Worm (Caenorhabditis elegans) whole organism, young adult: Measurements from ENCODE around the gene fat-6.

Experiments used
- B0035.1 ChIP-seq: sonication (generic microtip); optimal IDR thresholded peaks from 2 replicates; lab custom pipeline; 2016; ENCODE audit warnings: missing genetic modification characterization, mild to moderate bottlenecking, missing compliant biosample characterization, missing genotype, missing genetic modification reagents
- B0336.3 ChIP-seq: fragments of 200-800 bp; sonication (Bioruptor generic); IDR thresholded peaks from 2 replicates; pipeline ENCODE4 v1.3.6; 2022; ENCODE audit warnings: missing genetic modification characterization, missing compliant biosample characterization
- C17E4.6 ChIP-seq: fragments of 200-800 bp; sonication (Bioruptor generic); IDR thresholded peaks from 2 replicates; pipeline ENCODE4 v1.3.6; 2022; ENCODE audit warnings: missing genetic modification reagents, missing genetic modification characterization, missing compliant biosample characterization
- F22D6.2 ChIP-seq: sonication (generic microtip); optimal IDR thresholded peaks from 2 replicates; lab custom pipeline; 2016; ENCODE audit warnings: mild to moderate bottlenecking, missing genetic modification characterization, missing compliant biosample characterization
- F33H1.4 ChIP-seq: fragments of 200-800 bp; sonication (Bioruptor generic); IDR thresholded peaks from 2 replicates; pipeline ENCODE4 v1.3.6; 2022; ENCODE audit warnings: missing genetic modification reagents, missing genetic modification characterization, missing compliant biosample characterization
- F52B5.7 ChIP-seq: sonication (generic microtip); optimal IDR thresholded peaks from 2 replicates; lab custom pipeline; 2016; ENCODE audit warnings: mild to moderate bottlenecking, missing genetic modification characterization, missing compliant biosample characterization
- F57A8.1 ChIP-seq: fragments of 200-800 bp; sonication (Bioruptor generic); optimal IDR thresholded peaks from 2 replicates; lab custom pipeline; 2018; ENCODE audit warnings: mild to moderate bottlenecking, missing genetic modification characterization, moderate library complexity, missing compliant biosample characterization
- Y53G8AR.9 ChIP-seq: fragments of 200-800 bp; sonication (Bioruptor generic); conservative IDR thresholded peaks from 2 replicates; pipeline ENCODE4 v1.3.6; 2022; ENCODE audit warnings: missing genetic modification reagents, missing genetic modification characterization, missing compliant biosample characterization
- Y56A3A.18 ChIP-seq: fragments of 200-800 bp; sonication (Bioruptor generic); IDR thresholded peaks from 2 replicates; pipeline ENCODE4 v1.3.6; 2022; ENCODE audit warnings: missing genetic modification reagents, missing genetic modification characterization, missing compliant biosample characterization
- Y79H2A.3 ChIP-seq: fragments of 200-800 bp; sonication (Bioruptor generic); conservative IDR thresholded peaks from 2 replicates; pipeline ENCODE4 v1.3.6; 2022; ENCODE audit warnings: missing genetic modification reagents, missing genetic modification characterization, missing compliant biosample characterization
- ZK185.1 ChIP-seq: sonication (generic microtip); optimal IDR thresholded peaks from 2 replicates; lab custom pipeline; 2016; ENCODE audit warnings: mild to moderate bottlenecking, missing genetic modification characterization, missing compliant biosample characterization; ENCODE audit not compliant: poor library complexity, severe bottlenecking
- ama-1 ChIP-seq, 3 experiments: fragments of 150-350 bp in 1 of 3; sonication (generic microtip) in 2 of 3; optimal IDR thresholded peaks; 2 replicates each; lab custom pipeline; 2014 to 2018; ENCODE audit warnings: missing biosample characterization in 2 of 3, missing genetic modification characterization in 2 of 3, missing genetic modification reagents in 2 of 3
- aptf-2 ChIP-seq: fragments of 200-800 bp; sonication (Bioruptor generic); conservative IDR thresholded peaks from 2 replicates; pipeline ENCODE4 v1.3.6; 2022; ENCODE audit warnings: missing genetic modification reagents, missing genetic modification characterization, missing compliant biosample characterization
- aptf-3 ChIP-seq: fragments of 200-800 bp; sonication (Bioruptor generic); IDR thresholded peaks from 2 replicates; pipeline ENCODE4 v1.3.6; 2022; ENCODE audit warnings: missing genetic modification characterization, missing compliant biosample characterization
- atf-7 ChIP-seq: sonication (generic microtip); optimal IDR thresholded peaks from 2 replicates; lab custom pipeline; 2017; ENCODE audit warnings: mild to moderate bottlenecking, missing genetic modification characterization, missing compliant biosample characterization
- attf-6 ChIP-seq: fragments of 200-800 bp; sonication (Bioruptor generic); IDR thresholded peaks from 2 replicates; pipeline ENCODE4 v1.3.6; 2022; ENCODE audit warnings: missing genetic modification reagents, missing genetic modification characterization, missing compliant biosample characterization
- bed-1 ChIP-seq: fragments of 200-800 bp; sonication (Bioruptor generic); IDR thresholded peaks from 2 replicates; pipeline ENCODE4 v1.3.6; 2022; ENCODE audit warnings: missing genetic modification reagents, missing genetic modification characterization, missing compliant biosample characterization
- bed-2 ChIP-seq: fragments of 200-800 bp; sonication (Bioruptor generic); IDR thresholded peaks from 2 replicates; pipeline ENCODE4 v1.3.6; 2022; ENCODE audit warnings: missing genetic modification reagents, missing genetic modification characterization, missing compliant biosample characterization
- ccch-3 ChIP-seq: fragments of 200-800 bp; sonication (Bioruptor generic); optimal IDR thresholded peaks from 2 replicates; lab custom pipeline; 2018; ENCODE audit warnings: mild to moderate bottlenecking, missing genetic modification characterization, missing compliant biosample characterization
- cebp-1 ChIP-seq, 2 experiments: fragments of 200-800 bp in 1 of 2; sonication (Bioruptor generic) in 1 of 2; sonication (generic microtip) in 1 of 2; IDR thresholded peaks in 1 of 2; optimal IDR thresholded peaks in 1 of 2; 2 replicates each; pipeline versions ENCODE4 v1.3.6 to Lab custom; 2017 to 2022; ENCODE audit warnings: missing compliant biosample characterization in 2 of 2, missing genetic modification characterization in 2 of 2, mild to moderate bottlenecking in 1 of 2, missing genetic modification reagents in 1 of 2, moderate library complexity in 1 of 2
- ceh-40 ChIP-seq: fragments of 200-800 bp; sonication (Bioruptor generic); IDR thresholded peaks from 2 replicates; pipeline ENCODE4 v1.3.6; 2022; ENCODE audit warnings: missing genetic modification characterization, missing compliant biosample characterization
- ceh-58 ChIP-seq: fragments of 200-800 bp; sonication (Bioruptor generic); IDR thresholded peaks from 2 replicates; pipeline ENCODE4 v1.3.6; 2022; ENCODE audit warnings: missing genetic modification characterization, missing compliant biosample characterization
- ceh-79 ChIP-seq: sonication (generic microtip); optimal IDR thresholded peaks from 2 replicates; lab custom pipeline; 2017; ENCODE audit warnings: mild to moderate bottlenecking, missing genetic modification characterization, missing compliant biosample characterization
- die-1 ChIP-seq: sonication (generic microtip); optimal IDR thresholded peaks from 2 replicates; lab custom pipeline; 2016; ENCODE audit warnings: missing genotype, mild to moderate bottlenecking, missing genetic modification characterization, missing compliant biosample characterization
- dpff-1 ChIP-seq: sonication (generic microtip); optimal IDR thresholded peaks from 2 replicates; lab custom pipeline; 2017; ENCODE audit warnings: mild to moderate bottlenecking, missing genetic modification characterization, missing compliant biosample characterization
- ets-4 ChIP-seq: fragments of 200-800 bp; sonication (Bioruptor generic); optimal IDR thresholded peaks from 2 replicates; lab custom pipeline; 2018; ENCODE audit warnings: mild to moderate bottlenecking, missing genetic modification characterization, missing compliant biosample characterization
- hsf-1 ChIP-seq: fragments of 200-800 bp; sonication (Bioruptor generic); IDR thresholded peaks from 2 replicates; pipeline ENCODE4 v1.3.6; 2022; ENCODE audit warnings: missing genetic modification reagents, missing genetic modification characterization, missing compliant biosample characterization
- lin-35 ChIP-seq, 3 experiments: fragments of 150-350 bp in 2 of 3; sonication (generic microtip) in 1 of 3; optimal IDR thresholded peaks; 2 replicates each; lab custom pipeline; 2014 to 2018; ENCODE audit warnings: missing biosample characterization in 3 of 3, missing genetic modification characterization in 3 of 3, missing genetic modification reagents in 3 of 3
- lin-40 ChIP-seq: sonication (generic microtip); optimal IDR thresholded peaks from 2 replicates; lab custom pipeline; 2016; ENCODE audit warnings: missing genetic modification characterization, mild to moderate bottlenecking, missing compliant biosample characterization, missing genotype, missing genetic modification reagents
- lsl-1 ChIP-seq: fragments of 200-800 bp; sonication (Bioruptor generic); optimal IDR thresholded peaks from 2 replicates; lab custom pipeline; 2018; ENCODE audit warnings: mild to moderate bottlenecking, missing genetic modification characterization, moderate library complexity, missing compliant biosample characterization
- madf-6 ChIP-seq: fragments of 200-800 bp; sonication (Bioruptor generic); IDR thresholded peaks from 2 replicates; pipeline ENCODE4 v1.3.6; 2022; ENCODE audit warnings: missing genetic modification reagents, missing genetic modification characterization, missing compliant biosample characterization
- madf-8 ChIP-seq: fragments of 200-800 bp; sonication (Bioruptor generic); conservative IDR thresholded peaks from 2 replicates; pipeline ENCODE4 v1.3.6; 2022; ENCODE audit warnings: missing genetic modification reagents, missing genetic modification characterization, missing compliant biosample characterization
- mcd-1 ChIP-seq: fragments of 200-800 bp; sonication (Bioruptor generic); IDR thresholded peaks from 2 replicates; pipeline ENCODE4 v1.3.6; 2022; ENCODE audit warnings: missing genetic modification reagents, missing genetic modification characterization, missing compliant biosample characterization
- mel-28 ChIP-seq: sonication (generic microtip); optimal IDR thresholded peaks from 2 replicates; lab custom pipeline; 2016; ENCODE audit warnings: borderline replicate concordance, mild to moderate bottlenecking, missing genetic modification characterization, missing compliant biosample characterization
- nfya-1 ChIP-seq: sonication (generic microtip); optimal IDR thresholded peaks from 2 replicates; lab custom pipeline; 2017; ENCODE audit warnings: antibody characterized with exemption, missing compliant biosample characterization, missing genetic modification characterization, borderline replicate concordance; ENCODE audit not compliant: insufficient read depth
- nfya-2 ChIP-seq: fragments of 200-800 bp; sonication (Bioruptor generic); IDR thresholded peaks from 2 replicates; pipeline ENCODE4 v1.3.6; 2022; ENCODE audit warnings: missing genetic modification reagents, missing genetic modification characterization, missing compliant biosample characterization
- nhr-120 ChIP-seq: fragments of 200-800 bp; sonication (Bioruptor generic); IDR thresholded peaks from 2 replicates; pipeline ENCODE4 v1.3.6; 2022; ENCODE audit warnings: missing genetic modification characterization, missing compliant biosample characterization
- pha-4 ChIP-seq: fragments of 150-350 bp; sonication (generic microtip); optimal IDR thresholded peaks from 2 replicates; lab custom pipeline; 2014; ENCODE audit warnings: missing biosample characterization, missing genetic modification reagents, missing genetic modification characterization
- rcor-1 ChIP-seq: fragments of 200-800 bp; sonication (Bioruptor generic); IDR thresholded peaks from 2 replicates; pipeline ENCODE4 v1.3.6; 2022; ENCODE audit warnings: missing genetic modification reagents, missing genetic modification characterization, missing compliant biosample characterization
- sdz-38 ChIP-seq: sonication (generic microtip); optimal IDR thresholded peaks from 2 replicates; lab custom pipeline; 2016; ENCODE audit warnings: missing genotype, missing genetic modification characterization, missing compliant biosample characterization
- sea-2 ChIP-seq: fragments of 200-800 bp; sonication (Bioruptor generic); IDR thresholded peaks from 2 replicates; pipeline ENCODE4 v1.3.6; 2022; ENCODE audit warnings: missing genetic modification characterization, missing compliant biosample characterization
- snpc-1.3 ChIP-seq: sonication (generic microtip); optimal IDR thresholded peaks from 2 replicates; lab custom pipeline; 2017; ENCODE audit warnings: missing genetic modification characterization, mild to moderate bottlenecking, missing compliant biosample characterization, antibody characterized with exemption, moderate library complexity, missing genotype, missing genetic modification reagents; ENCODE audit not compliant: insufficient read depth
- somi-1 ChIP-seq: fragments of 200-800 bp; sonication (Bioruptor generic); optimal IDR thresholded peaks from 2 replicates; lab custom pipeline; 2018; ENCODE audit warnings: mild to moderate bottlenecking, missing genetic modification characterization, missing compliant biosample characterization
- sptf-2 ChIP-seq: fragments of 200-800 bp; sonication (Bioruptor generic); optimal IDR thresholded peaks from 2 replicates; lab custom pipeline; 2018; ENCODE audit warnings: mild to moderate bottlenecking, missing genetic modification characterization, missing compliant biosample characterization
- tlf-1 ChIP-seq: fragments of 200-800 bp; sonication (Bioruptor generic); optimal IDR thresholded peaks from 2 replicates; lab custom pipeline; 2018; ENCODE audit warnings: mild to moderate bottlenecking, missing genetic modification characterization, missing compliant biosample characterization
- ztf-25 ChIP-seq: fragments of 200-800 bp; sonication (Bioruptor generic); IDR thresholded peaks from 2 replicates; pipeline ENCODE4 v1.3.6; 2022; ENCODE audit warnings: missing genetic modification reagents, missing genetic modification characterization, missing compliant biosample characterization

The fat-6 gene

ce11 chrIV:11961485-11962255, 46.2 kb upstream of the fat-6 start, which contains the start of gene ZK829.7 (continued):
- TF ChIP-seq aptf-3: no peak
- TF ChIP-seq snpc-1.3 (tag; lab: Kevin White, UChicago): peak; percentile 53
- no peak for TF ChIP-seq ccch-3 (GFP tag; lab: Kevin White, UChicago)
- TF ChIP-seq die-1: no peak
- TF ChIP-seq nhr-120 (GFP tag; lab: Robert Waterston, UW): no peak
- TF ChIP-seq ztf-25 (GFP tag; lab: Robert Waterston, UW): no peak
- TF ChIP-seq ceh-58 (GFP tag; lab: Robert Waterston, UW): no peak
- TF ChIP-seq dpff-1 (tag; lab: Kevin White, UChicago): no peak
- no peak for TF ChIP-seq sptf-2 (GFP tag; lab: Kevin White, UChicago)
- TF ChIP-seq ceh-79 (tag; lab: Kevin White, UChicago): no peak
- no peak for TF ChIP-seq somi-1 (GFP tag; lab: Kevin White, UChicago)
- peak; percentile 47 to 87 (median 50) for TF ChIP-seq lin-35 (GFP tag; optimal IDR thresholded peaks at IDR 0.05; lab: Kevin White, UChicago)
- TF ChIP-seq bed-1: no peak
- peak; percentile 50 for TF ChIP-seq rcor-1 (GFP tag; lab: Robert Waterston, UW)
- TF ChIP-seq mel-28: no peak
- TF ChIP-seq ama-1 (optimal IDR thresholded peaks at IDR 0.05; lab: Kevin White, UChicago): no peak
- no peak for TF ChIP-seq ama-1 (GFP tag; optimal IDR thresholded peaks at IDR 0.05; lab: Kevin White, UChicago)
- TF ChIP-seq pha-4: peak; percentile 16
- TF ChIP-seq B0336.3 (GFP tag; lab: Robert Waterston, UW): peak; percentile 50; the same call in 1 of the 2 replicates
- TF ChIP-seq nfya-1 (tag; lab: Kevin White, UChicago): no peak
- peak; percentile 55 for TF ChIP-seq lsl-1 (GFP tag; lab: Kevin White, UChicago)
- TF ChIP-seq ets-4 (GFP tag; lab: Kevin White, UChicago): no peak
- TF ChIP-seq attf-6 (GFP tag; lab: Robert Waterston, UW): 0 out of 2 replicates have a peak, but pooled peaks have one; percentile 42
- peak; percentile 73 for TF ChIP-seq lin-40
- TF ChIP-seq madf-6 (GFP tag; lab: Robert Waterston, UW): peak; percentile 83
- TF ChIP-seq C17E4.6 (GFP tag; lab: Robert Waterston, UW): no peak
- TF ChIP-seq atf-7: no peak
- TF ChIP-seq nfya-2 (GFP tag; lab: Robert Waterston, UW): no peak
- TF ChIP-seq B0035.1 (tag; lab: Kevin White, UChicago): no peak
- peak; percentile 29 for TF ChIP-seq tlf-1 (GFP tag; lab: Kevin White, UChicago)
- TF ChIP-seq Y79H2A.3 (GFP tag; lab: Robert Waterston, UW): no peak
- no peak for TF ChIP-seq F52B5.7
- TF ChIP-seq bed-2: no peak
- TF ChIP-seq ceh-40 (GFP tag; lab: Robert Waterston, UW): no peak
- TF ChIP-seq sdz-38: no peak
- no peak for TF ChIP-seq hsf-1 (GFP tag; lab: Robert Waterston, UW)
- TF ChIP-seq mcd-1 (GFP tag; lab: Robert Waterston, UW): peak; percentile 67
- TF ChIP-seq aptf-2 (GFP tag; lab: Robert Waterston, UW): no peak
- no peak for TF ChIP-seq F22D6.2
- TF ChIP-seq ZK185.1 (tag; lab: Kevin White, UChicago): peak; percentile 44
- TF ChIP-seq Y56A3A.18 (GFP tag; lab: Robert Waterston, UW): 0 out of 2 replicates have a peak, but pooled peaks have one; percentile 57
- TF ChIP-seq cebp-1 (GFP tag; IDR thresholded peaks at IDR 0.05; lab: Robert Waterston, UW): 0 out of 2 replicates have a peak, but pooled peaks have one; percentile 39
- TF ChIP-seq cebp-1 (tag; optimal IDR thresholded peaks at IDR 0.05; lab: Kevin White, UChicago): peak; percentile 85
- no peak for TF ChIP-seq sea-2 (GFP tag; lab: Robert Waterston, UW)
- TF ChIP-seq Y53G8AR.9 (GFP tag; lab: Robert Waterston, UW): 0 out of 2 replicates have a peak, but pooled peaks have one; percentile 21
- no peak for TF ChIP-seq F57A8.1 (GFP tag; lab: Kevin White, UChicago)
- peak; percentile 38 for TF ChIP-seq madf-8 (GFP tag; lab: Robert Waterston, UW)
- TF ChIP-seq F33H1.4 (GFP tag; lab: Robert Waterston, UW): peak; percentile 67
